Worm (Caenorhabditis elegans): ENCODE measurements around the gene xol-1.

DNA sequence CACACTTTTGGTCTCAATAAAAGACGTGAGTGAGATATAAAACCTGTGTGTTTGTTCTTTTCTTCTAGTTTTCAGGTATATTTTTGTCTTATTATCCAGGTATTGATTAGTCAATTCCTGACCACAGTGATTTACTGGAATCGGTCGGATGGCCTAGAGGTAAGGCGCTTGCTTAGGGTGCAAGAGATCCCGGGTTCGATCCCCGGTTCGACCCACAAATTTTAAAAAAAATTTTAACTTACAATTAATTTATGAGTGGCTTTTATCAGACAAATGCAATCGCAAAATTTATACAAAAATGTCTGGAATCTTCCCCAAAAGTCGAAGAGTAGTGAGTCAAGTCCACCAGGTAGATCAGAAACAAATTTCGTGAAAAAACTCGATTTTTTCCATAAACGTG, 3.7 kb upstream of the xol-1 start:
- TF ChIP-seq unc-130 (GFP tag; optimal IDR thresholded peaks at IDR 0.05), result no peak
- no peak for TF ChIP-seq snpc-4 (GFP tag; optimal IDR thresholded peaks at IDR 0.05)
- TF ChIP-seq snpc-4 (tag; optimal IDR thresholded peaks at IDR 0.05), result no peak
- no peak for TF ChIP-seq F49E8.2 (tag; optimal IDR thresholded peaks at IDR 0.05; ENCODE audit: insufficient read depth)
- no peak for TF ChIP-seq ztf-28 (GFP tag; IDR thresholded peaks at IDR 0.05)
- no peak for TF ChIP-seq dpl-1 (GFP tag; optimal IDR thresholded peaks at IDR 0.05)
- TF ChIP-seq nfya-1 (tag; optimal IDR thresholded peaks at IDR 0.05; ENCODE audit: borderline replicate concordance, insufficient read depth), result no peak
- no peak for TF ChIP-seq ama-1 (optimal IDR thresholded peaks at IDR 0.05)
- TF ChIP-seq ama-1 (GFP tag; optimal IDR thresholded peaks at IDR 0.05), result no peak
- no peak for TF ChIP-seq athp-1 (tag; optimal IDR thresholded peaks at IDR 0.05)

Measured in whole organism, young adult.